Fruit fly (Drosophila melanogaster) whole organism, wandering third instar larva: Measurements from ENCODE around the gene mtsh.
A peak's percentile ranks its signal among the peaks of the same experiment; 100 is the strongest.

Experiments
- Abd-B ChIP-seq: fragments of >200 bp; optimal IDR thresholded peaks from 2 replicates; lab custom pipeline; 2017; ENCODE audit warnings: missing biosample characterization, missing genetic modification characterization
- CG32264 ChIP-seq: fragments of 200-800 bp; sonication (Bioruptor generic); optimal IDR thresholded peaks from 2 replicates; lab custom pipeline; 2016; ENCODE audit warnings: missing biosample characterization, missing genetic modification characterization
- CG9705 ChIP-seq: fragments of 200-800 bp; sonication (Bioruptor generic); optimal IDR thresholded peaks from 2 replicates; lab custom pipeline; 2018; ENCODE audit warnings: missing biosample characterization, mild to moderate bottlenecking, missing genetic modification characterization
- CrebA ChIP-seq: fragments of 200-800 bp; sonication (Bioruptor generic); optimal IDR thresholded peaks from 2 replicates; lab custom pipeline; 2016; ENCODE audit warnings: missing biosample characterization, mild to moderate bottlenecking, missing genetic modification characterization, borderline replicate concordance
- Dif ChIP-seq: fragments of 200-275, 200-300 bp; sonication (Bioruptor generic); optimal IDR thresholded peaks from 2 replicates; lab custom pipeline; 2018; ENCODE audit warnings: missing biosample characterization, missing genetic modification characterization; ENCODE audit not compliant: partially characterized antibody
- GATAd ChIP-seq: sonication (Bioruptor generic); optimal IDR thresholded peaks from 2 replicates; lab custom pipeline; 2016; ENCODE audit warnings: missing biosample characterization, missing genetic modification characterization
- HLH106 ChIP-seq: fragments of 200-800 bp; optimal IDR thresholded peaks from 3 replicates; lab custom pipeline; 2019; ENCODE audit warnings: missing biosample characterization, mild to moderate bottlenecking, missing genetic modification characterization, moderate library complexity
- Hnf4 ChIP-seq: fragments of 200-800 bp; sonication (Bioruptor generic); optimal IDR thresholded peaks from 2 replicates; lab custom pipeline; 2016; ENCODE audit warnings: missing biosample characterization, mild to moderate bottlenecking, missing genetic modification characterization
- Hr83 ChIP-seq: fragments of 200-300 bp; sonication (Bioruptor generic); optimal IDR thresholded peaks from 2 replicates; lab custom pipeline; 2016; ENCODE audit warnings: missing biosample characterization, mild to moderate bottlenecking, missing genetic modification characterization, moderate library complexity; ENCODE audit not compliant: poor library complexity, severe bottlenecking
- Jra ChIP-seq: sonication (Bioruptor generic); optimal IDR thresholded peaks from 2 replicates; lab custom pipeline; 2016; ENCODE audit warnings: missing biosample characterization, missing genetic modification characterization
- Mio ChIP-seq: sonication (Bioruptor generic); optimal IDR thresholded peaks from 2 replicates; lab custom pipeline; 2016; ENCODE audit warnings: missing biosample characterization, missing genetic modification characterization
- N ChIP-seq: fragments of >200 bp; optimal IDR thresholded peaks from 2 replicates; lab custom pipeline; 2018; ENCODE audit warnings: missing biosample characterization, missing external identifiers, missing genetic modification characterization
- OdsH ChIP-seq: fragments of 200-800 bp; sonication (Bioruptor generic); optimal IDR thresholded peaks from 2 replicates; lab custom pipeline; 2016; ENCODE audit warnings: missing biosample characterization, mild to moderate bottlenecking, missing genetic modification characterization
- Rel ChIP-seq, 2 experiments: fragments of 200-800 bp; sonication (Bioruptor generic) in 1 of 2; optimal IDR thresholded peaks; 2 replicates in 1 of 2; 3 replicates in 1 of 2; lab custom pipeline; 2016 to 2019; ENCODE audit warnings: mild to moderate bottlenecking in 2 of 2, missing biosample characterization in 2 of 2, missing genetic modification characterization in 2 of 2, moderate library complexity in 1 of 2
- Sp1 ChIP-seq: fragments of 200-800 bp; sonication (Bioruptor generic); optimal IDR thresholded peaks from 3 replicates; lab custom pipeline; 2019; ENCODE audit warnings: missing biosample characterization, mild to moderate bottlenecking, missing genetic modification characterization, moderate library complexity
- br ChIP-seq: fragments of 200-800 bp; sonication (Bioruptor generic); optimal IDR thresholded peaks from 2 replicates; lab custom pipeline; 2016; ENCODE audit warnings: missing biosample characterization, missing genetic modification characterization
- brk ChIP-seq: fragments of 200-800 bp; sonication (Bioruptor generic); optimal IDR thresholded peaks from 2 replicates; lab custom pipeline; 2016; ENCODE audit warnings: missing biosample characterization, mild to moderate bottlenecking, missing genetic modification characterization
- dl ChIP-seq, 2 experiments: fragments of 175-275, 200-275 bp in 1 of 2; fragments of 200-275 bp in 1 of 2; sonication (Bioruptor generic); optimal IDR thresholded peaks; lab custom pipeline; 2018; ENCODE audit warnings: mild to moderate bottlenecking in 2 of 2, missing biosample characterization in 2 of 2, missing genetic modification characterization in 2 of 2, moderate library complexity in 2 of 2; ENCODE audit not compliant: partially characterized antibody in 2 of 2, insufficient read depth in 1 of 2
- dmrt93B ChIP-seq: fragments of 200-800 bp; sonication (Bioruptor generic); optimal IDR thresholded peaks from 2 replicates; lab custom pipeline; 2018; ENCODE audit warnings: missing biosample characterization, mild to moderate bottlenecking, missing genetic modification characterization
- ey ChIP-seq: fragments of 200-800 bp; sonication (Bioruptor generic); optimal IDR thresholded peaks from 2 replicates; lab custom pipeline; 2016; ENCODE audit warnings: missing biosample characterization, missing genetic modification characterization
- foxo ChIP-seq, 2 experiments: fragments of 200-800 bp; sonication (Bioruptor generic); optimal IDR thresholded peaks; 2 replicates in 1 of 2; 3 replicates in 1 of 2; lab custom pipeline; 2016 to 2017; ENCODE audit warnings: missing biosample characterization in 2 of 2, missing genetic modification characterization in 2 of 2
- fru ChIP-seq: fragments of 200-800 bp; sonication (Bioruptor generic); optimal IDR thresholded peaks from 3 replicates; lab custom pipeline; 2016; ENCODE audit warnings: missing biosample characterization, mild to moderate bottlenecking, missing genetic modification characterization
- h ChIP-seq: fragments of 200-800 bp; sonication (Bioruptor generic); optimal IDR thresholded peaks from 3 replicates; lab custom pipeline; 2016; ENCODE audit warnings: missing biosample characterization, mild to moderate bottlenecking, missing genetic modification characterization
- jim ChIP-seq: fragments of 175-275, 200-325 bp; sonication (Bioruptor generic); optimal IDR thresholded peaks from 2 replicates; lab custom pipeline; 2016; ENCODE audit warnings: missing biosample characterization, mild to moderate bottlenecking, missing genetic modification characterization
- lola ChIP-seq: fragments of >200 bp; optimal IDR thresholded peaks from 2 replicates; lab custom pipeline; 2017; ENCODE audit warnings: missing biosample characterization, missing genetic modification characterization
- pan ChIP-seq: fragments of >200 bp; optimal IDR thresholded peaks from 2 replicates; lab custom pipeline; 2017
- psq ChIP-seq: fragments of 200-800 bp; sonication (Bioruptor generic); optimal IDR thresholded peaks from 3 replicates; lab custom pipeline; 2017; ENCODE audit warnings: missing biosample characterization, mild to moderate bottlenecking, missing genetic modification characterization, moderate library complexity
- rgr ChIP-seq: fragments of 200-800 bp; sonication (Bioruptor generic); optimal IDR thresholded peaks from 3 replicates; lab custom pipeline; 2016; ENCODE audit warnings: missing biosample characterization, mild to moderate bottlenecking, missing genetic modification characterization
- sage ChIP-seq: fragments of 200-800 bp; sonication (Bioruptor generic); optimal IDR thresholded peaks from 2 replicates; lab custom pipeline; 2016; ENCODE audit warnings: missing biosample characterization, mild to moderate bottlenecking, missing genetic modification characterization
- sv ChIP-seq: fragments of 200-800 bp; sonication (Bioruptor generic); optimal IDR thresholded peaks from 3 replicates; lab custom pipeline; 2016; ENCODE audit warnings: missing biosample characterization, missing genetic modification characterization
- tai ChIP-seq: sonication (Bioruptor generic); optimal IDR thresholded peaks from 2 replicates; lab custom pipeline; 2016; ENCODE audit warnings: missing biosample characterization, missing genetic modification characterization
- usp ChIP-seq: fragments of >200 bp; optimal IDR thresholded peaks from 2 replicates; lab custom pipeline; 2017; ENCODE audit warnings: missing biosample characterization, missing genetic modification characterization
- woc ChIP-seq: sonication (Bioruptor generic); optimal IDR thresholded peaks from 2 replicates; lab custom pipeline; 2016; ENCODE audit warnings: missing biosample characterization, mild to moderate bottlenecking, missing genetic modification characterization

mtsh gene

dm6 chr2L:8362273-8362954 is 42.7 kb upstream of the mtsh start, which contains the start of gene CG7627 (continued):
- TF ChIP-seq sv (peak; percentile 66), CG32264 (GFP tag; lab: Kevin White, UChicago) (peak; percentile 62), fru (GFP tag; lab: Kevin White, UChicago) (peak; percentile 89), GATAd (GFP tag; lab: Kevin White, UChicago) (no peak), rgr (peak; percentile 86), Dif (GFP tag; lab: Kevin White, UChicago) (peak; percentile 33), HLH106 (tag; lab: Kevin White, UChicago) (peak; percentile 80), OdsH (GFP tag; lab: Kevin White, UChicago) (peak; percentile 91), Mio (GFP tag; lab: Kevin White, UChicago) (no peak)
- TF ChIP-seq, all 38 proteins: peak for 24

DNA sequence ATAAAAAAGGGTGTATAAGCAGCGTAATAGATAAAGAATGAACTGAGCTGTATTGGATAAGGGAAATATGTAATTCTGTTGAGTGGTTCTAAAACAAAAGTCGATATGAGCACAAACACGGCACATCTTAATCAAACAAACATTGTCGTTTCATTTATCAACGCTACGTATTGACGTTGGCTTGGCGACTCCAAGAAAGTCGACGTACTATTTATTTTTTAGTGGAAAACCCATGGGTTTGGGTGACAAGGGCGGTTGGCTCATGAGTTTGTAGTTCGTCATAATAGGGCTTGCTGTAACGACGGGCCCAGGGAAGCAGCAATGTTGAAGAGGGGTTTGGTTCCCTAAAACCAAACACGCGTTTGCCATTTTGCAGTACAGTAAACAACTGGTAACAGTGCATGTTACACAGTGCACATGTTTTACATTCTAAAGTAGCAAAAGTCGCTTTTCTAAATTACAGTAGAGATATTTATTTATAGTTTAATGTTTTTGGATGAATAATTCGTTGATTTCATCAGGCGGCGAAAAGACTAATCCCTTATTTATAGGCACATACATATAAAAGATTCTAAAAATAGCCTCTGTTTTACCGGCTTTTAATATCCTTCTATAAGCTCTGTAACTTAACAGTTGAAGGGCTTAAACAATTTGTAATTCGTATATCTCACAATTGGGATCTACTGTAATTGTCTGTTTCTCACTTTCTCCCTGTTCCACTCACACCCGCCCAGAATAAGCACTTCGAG is 41.7 kb upstream of the mtsh start:
- TF ChIP-seq pan (no peak), br (peak; percentile 46), OdsH (GFP tag; lab: Kevin White, UChicago) (peak; percentile 36), dmrt93B (peak; percentile 28), N (GFP tag; lab: Kevin White, UChicago) (no peak), GATAd (GFP tag; lab: Kevin White, UChicago) (no peak), fru (GFP tag; lab: Kevin White, UChicago) (peak; percentile 75), foxo (GFP tag; optimal IDR thresholded peaks at IDR 0.05; lab: Kevin White, UChicago) (peak in 1 of 2 experiments; percentile 49), HLH106 (tag; lab: Kevin White, UChicago) (peak; percentile 59), woc (peak; percentile 35), dl (GFP tag; optimal IDR thresholded peaks at IDR 0.05; lab: Kevin White, UChicago; ENCODE audit: insufficient read depth in 1 of 2, partially characterized antibody in 2 of 2) (no peak), ey (GFP tag; lab: Kevin White, UChicago) (peak; percentile 64), psq (GFP tag; lab: Kevin White, UChicago) (peak; percentile 59), Rel (GFP tag; optimal IDR thresholded peaks at IDR 0.05; lab: Kevin White, UChicago) (no peak), Rel (tag; optimal IDR thresholded peaks at IDR 0.05; lab: Kevin White, UChicago) (no peak), tai (GFP tag; lab: Kevin White, UChicago) (no peak), h (GFP tag; lab: Kevin White, UChicago) (peak; percentile 70), rgr (peak; percentile 17), sage (GFP tag; lab: Kevin White, UChicago) (no peak), sv (no peak), Hnf4 (GFP tag; lab: Kevin White, UChicago) (peak; percentile 1), Sp1 (GFP tag; lab: Kevin White, UChicago) (peak; percentile 33), CG9705 (GFP tag; lab: Kevin White, UChicago) (peak; percentile 7)

dm6 chr2L:8355419-8355818 is 35.7 kb upstream of the mtsh start:
- TF ChIP-seq Rel (GFP tag; optimal IDR thresholded peaks at IDR 0.05; lab: Kevin White, UChicago) (no peak), Rel (tag; optimal IDR thresholded peaks at IDR 0.05; lab: Kevin White, UChicago) (no peak), sage (GFP tag; lab: Kevin White, UChicago) (no peak), Hnf4 (GFP tag; lab: Kevin White, UChicago) (no peak), dmrt93B (no peak), Abd-B (GFP tag; lab: Kevin White, UChicago) (no peak), tai (GFP tag; lab: Kevin White, UChicago) (no peak), pan (no peak)

DNA sequence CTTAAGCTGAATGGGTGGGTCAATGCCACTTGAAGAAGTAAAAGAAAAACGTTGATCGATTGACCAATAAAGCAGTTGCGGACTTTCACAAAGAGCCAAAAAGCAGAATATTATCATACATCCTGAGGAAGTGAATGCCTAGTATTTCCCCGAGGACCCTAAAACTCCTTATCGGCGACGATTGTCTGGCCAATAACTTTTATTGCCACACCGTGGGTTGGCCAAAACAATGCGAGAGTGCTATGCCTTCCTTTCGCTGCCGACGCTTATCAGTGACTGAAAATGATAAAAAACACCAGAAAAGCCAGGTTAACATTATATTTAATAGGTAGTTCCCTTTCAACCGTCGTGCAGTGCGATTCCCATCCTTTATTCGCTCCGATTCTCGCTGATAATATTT is 32.2 kb upstream of the mtsh start, which contains the start of gene Mur29B:
TSS of gene Mur29B (plus strand) at position 324 of the 400 bp plus-strand sequence.
- no peak for TF ChIP-seq woc
- no peak for TF ChIP-seq Rel (GFP tag; optimal IDR thresholded peaks at IDR 0.05; lab: Kevin White, UChicago)
- TF ChIP-seq Rel (tag; optimal IDR thresholded peaks at IDR 0.05; lab: Kevin White, UChicago), result peak; percentile 92
- TF ChIP-seq CrebA (GFP tag; lab: Kevin White, UChicago), result peak; percentile 22
- no peak for TF ChIP-seq dl (GFP tag; optimal IDR thresholded peaks at IDR 0.05; lab: Kevin White, UChicago; ENCODE audit: insufficient read depth in 1 of 2, partially characterized antibody in 2 of 2)
- TF ChIP-seq Jra (GFP tag; lab: Kevin White, UChicago), result no peak
- TF ChIP-seq lola (GFP tag; lab: Kevin White, UChicago), result no peak
- TF ChIP-seq CG9705 (GFP tag; lab: Kevin White, UChicago), result no peak
- no peak for TF ChIP-seq usp
- TF ChIP-seq jim, result no peak
- TF ChIP-seq fru (GFP tag; lab: Kevin White, UChicago), result no peak
- peak; percentile 29 for TF ChIP-seq Hr83 (GFP tag; lab: Kevin White, UChicago)
- TF ChIP-seq brk (GFP tag; lab: Kevin White, UChicago), result no peak
- TF ChIP-seq br, result peak; percentile 2
